Worm (Caenorhabditis elegans) whole organism, L4 larva: ENCODE measurements around the gene acl-7.
A peak's percentile ranks its signal among the peaks of the same experiment; 100 is the strongest.

Experiments used
- F37D6.2 ChIP-seq: sonication (generic microtip); optimal IDR thresholded peaks from 2 replicates; lab custom pipeline; 2016; ENCODE audit warnings: mild to moderate bottlenecking, missing genetic modification characterization, missing compliant biosample characterization
- F44E2.7 ChIP-seq: fragments of 200-800 bp; sonication (Bioruptor generic); IDR thresholded peaks from 2 replicates; pipeline ENCODE4 v2.1.2; 2022; ENCODE audit warnings: missing genetic modification characterization, missing compliant biosample characterization
- T20F7.1 ChIP-seq: fragments of 200-800 bp; sonication (Bioruptor generic); optimal IDR thresholded peaks from 2 replicates; lab custom pipeline; 2018; ENCODE audit warnings: mild to moderate bottlenecking, missing genetic modification characterization, missing compliant biosample characterization
- Y105C5A.15 ChIP-seq: fragments of 200-800 bp; sonication (Bioruptor generic); IDR thresholded peaks from 2 replicates; pipeline ENCODE4 v1.3.6; 2022; ENCODE audit warnings: missing genetic modification characterization, missing compliant biosample characterization
- Y48G9A.11 ChIP-seq: fragments of 200-800 bp; sonication (Bioruptor generic); IDR thresholded peaks from 2 replicates; pipeline ENCODE4 v1.3.6; 2022; ENCODE audit warnings: missing genetic modification reagents, missing genetic modification characterization, missing compliant biosample characterization
- Y75B8A.6 ChIP-seq: fragments of 200-800 bp; sonication (Bioruptor generic); IDR thresholded peaks from 2 replicates; pipeline ENCODE4 v1.3.6; 2022; ENCODE audit warnings: missing genetic modification reagents, missing genetic modification characterization, missing compliant biosample characterization
- aha-1 ChIP-seq: fragments of 150-350 bp; peaks from one replicate; lab custom pipeline; 2014; ENCODE audit warnings: missing biosample characterization, missing genetic modification characterization
- ama-1 ChIP-seq: fragments of 150-350 bp; optimal IDR thresholded peaks from 2 replicates; lab custom pipeline; 2014; ENCODE audit warnings: inconsistent platforms, mixed read lengths
- attf-4 ChIP-seq: sonication (generic microtip); optimal IDR thresholded peaks from 3 replicates; lab custom pipeline; 2017; ENCODE audit warnings: missing biosample characterization, missing genetic modification characterization
- ceh-28 ChIP-seq: fragments of 150-350 bp; optimal IDR thresholded peaks from 2 replicates; lab custom pipeline; 2014; ENCODE audit warnings: missing biosample characterization, missing genetic modification reagents, missing genetic modification characterization
- ceh-44 ChIP-seq: fragments of 200-800 bp; sonication (Bioruptor generic); IDR thresholded peaks from 2 replicates; pipeline ENCODE4 v1.3.6; 2022; ENCODE audit warnings: missing genetic modification reagents, missing genetic modification characterization, missing compliant biosample characterization
- ceh-82 ChIP-seq: sonication (generic microtip); optimal IDR thresholded peaks from 2 replicates; lab custom pipeline; 2017; ENCODE audit warnings: missing biosample characterization, missing genetic modification characterization
- cey-2 ChIP-seq: sonication (generic microtip); optimal IDR thresholded peaks from 3 replicates; lab custom pipeline; 2017; ENCODE audit warnings: missing genetic modification characterization, mild to moderate bottlenecking, missing compliant biosample characterization, antibody characterized with exemption, borderline replicate concordance; ENCODE audit not compliant: insufficient read depth
- ctbp-1 ChIP-seq: fragments of 200-800 bp; sonication (Bioruptor generic); IDR thresholded peaks from 2 replicates; pipeline ENCODE4 v1.3.6; 2022; ENCODE audit warnings: missing genetic modification reagents, missing genetic modification characterization, missing compliant biosample characterization
- daf-12 ChIP-seq: fragments of 150-350 bp; optimal IDR thresholded peaks from 2 replicates; lab custom pipeline; 2014; ENCODE audit warnings: missing biosample characterization, missing genetic modification reagents, missing genetic modification characterization
- daf-8 ChIP-seq: fragments of 200-800 bp; sonication (Bioruptor generic); IDR thresholded peaks from 2 replicates; pipeline ENCODE4 v1.3.6; 2022; ENCODE audit warnings: missing genetic modification characterization, missing compliant biosample characterization
- dmd-9 ChIP-seq: fragments of 200-800 bp; sonication (Bioruptor generic); IDR thresholded peaks from 2 replicates; pipeline ENCODE4 v1.3.6; 2022; ENCODE audit warnings: missing genetic modification reagents, missing genetic modification characterization, missing compliant biosample characterization
- fkh-10 ChIP-seq: fragments of 150-350 bp; optimal IDR thresholded peaks from 2 replicates; lab custom pipeline; 2014; ENCODE audit warnings: missing biosample characterization, missing genetic modification reagents, missing genetic modification characterization
- fos-1 ChIP-seq: fragments of 150-350 bp; optimal IDR thresholded peaks from 2 replicates; lab custom pipeline; 2014; ENCODE audit warnings: missing biosample characterization, missing genetic modification characterization
- gei-8 ChIP-seq: fragments of 200-800 bp; sonication (Bioruptor generic); optimal IDR thresholded peaks from 2 replicates; lab custom pipeline; 2018; ENCODE audit warnings: mild to moderate bottlenecking, missing genetic modification characterization, missing compliant biosample characterization
- hlh-11 ChIP-seq: fragments of 200-800 bp; sonication (Bioruptor generic); optimal IDR thresholded peaks from 2 replicates; lab custom pipeline; 2018; ENCODE audit warnings: mild to moderate bottlenecking, missing genetic modification characterization, missing compliant biosample characterization
- lin-38 ChIP-seq: fragments of 200-800 bp; sonication (Bioruptor generic); IDR thresholded peaks from 2 replicates; pipeline ENCODE4 v1.3.6; 2022; ENCODE audit warnings: missing genetic modification reagents, missing genetic modification characterization, missing compliant biosample characterization
- lir-3 ChIP-seq: sonication (generic microtip); optimal IDR thresholded peaks from 2 replicates; lab custom pipeline; 2016; ENCODE audit warnings: mild to moderate bottlenecking, missing genetic modification characterization, missing compliant biosample characterization
- lsy-2 ChIP-seq, 2 experiments: fragments of 150-350 bp in 1 of 2; sonication (generic microtip) in 1 of 2; optimal IDR thresholded peaks; 2 replicates each; lab custom pipeline; 2014 to 2017; ENCODE audit warnings: missing biosample characterization in 2 of 2, missing genetic modification characterization in 2 of 2
- madf-5 ChIP-seq, 2 experiments: fragments of 200-800 bp; sonication (Bioruptor generic); IDR thresholded peaks; 2 replicates each; pipeline ENCODE4 v1.3.6; 2022; ENCODE audit warnings: missing compliant biosample characterization in 2 of 2, missing genetic modification characterization in 2 of 2
- madf-9 ChIP-seq: fragments of 200-800 bp; sonication (Bioruptor generic); conservative IDR thresholded peaks from 2 replicates; pipeline ENCODE4 v1.3.6; 2022; ENCODE audit warnings: missing genetic modification reagents, missing genetic modification characterization, missing compliant biosample characterization
- mdl-1 ChIP-seq, 2 experiments: fragments of 150-350 bp in 1 of 2; sonication (generic microtip) in 1 of 2; optimal IDR thresholded peaks; 2 replicates each; lab custom pipeline; 2014 to 2017; ENCODE audit warnings: missing biosample characterization in 2 of 2, missing genetic modification characterization in 2 of 2
- mdt-29 ChIP-seq: fragments of 200-800 bp; sonication (Bioruptor generic); IDR thresholded peaks from 2 replicates; pipeline ENCODE4 v1.3.6; 2022; ENCODE audit warnings: missing genetic modification reagents, missing genetic modification characterization, missing compliant biosample characterization
- mep-1 ChIP-seq: fragments of 150-350 bp; sonication (generic microtip); optimal IDR thresholded peaks from 3 replicates; lab custom pipeline; 2014; ENCODE audit warnings: missing biosample characterization, missing genetic modification characterization
- mxl-2 ChIP-seq: fragments of 200-800 bp; sonication (Bioruptor generic); conservative IDR thresholded peaks from 2 replicates; pipeline ENCODE4 v1.3.6; 2022; ENCODE audit warnings: missing genetic modification reagents, missing genetic modification characterization, missing compliant biosample characterization
- nhr-102 ChIP-seq: sonication (generic microtip); optimal IDR thresholded peaks from 2 replicates; lab custom pipeline; 2016; ENCODE audit warnings: mild to moderate bottlenecking, missing genetic modification characterization, moderate library complexity, missing compliant biosample characterization
- nhr-237 ChIP-seq: sonication (generic microtip); optimal IDR thresholded peaks from 2 replicates; lab custom pipeline; 2017; ENCODE audit warnings: missing biosample characterization, missing genetic modification characterization
- nhr-28 ChIP-seq: fragments of 150-350 bp; optimal IDR thresholded peaks from 2 replicates; lab custom pipeline; 2014; ENCODE audit warnings: missing biosample characterization, missing genetic modification characterization
- nhr-42 ChIP-seq: fragments of 200-800 bp; sonication (Bioruptor generic); IDR thresholded peaks from 2 replicates; pipeline ENCODE4 v1.3.6; 2022; ENCODE audit warnings: missing genetic modification characterization, missing compliant biosample characterization
- nhr-6 ChIP-seq: fragments of 150-350 bp; optimal IDR thresholded peaks from 2 replicates; lab custom pipeline; 2014; ENCODE audit warnings: missing biosample characterization, missing genetic modification characterization
- nhr-76 ChIP-seq: fragments of 150-350 bp; optimal IDR thresholded peaks from 2 replicates; lab custom pipeline; 2014; ENCODE audit warnings: missing biosample characterization, missing genetic modification characterization
- nhr-77 ChIP-seq: fragments of 150-350 bp; optimal IDR thresholded peaks from 2 replicates; lab custom pipeline; 2014; ENCODE audit warnings: missing biosample characterization, missing genetic modification characterization
- pha-4 ChIP-seq, 2 experiments: fragments of 150-350 bp in 1 of 2; fragments of 200-800 bp in 1 of 2; sonication (Bioruptor generic) in 1 of 2; IDR thresholded peaks in 1 of 2; optimal IDR thresholded peaks in 1 of 2; 2 replicates each; pipeline versions ENCODE4 v1.3.6 to Lab custom; 2014 to 2022; ENCODE audit warnings: missing genetic modification characterization in 2 of 2, missing genetic modification reagents in 2 of 2, missing biosample characterization in 1 of 2, missing compliant biosample characterization in 1 of 2
- php-3 ChIP-seq: fragments of 200-800 bp; sonication (Bioruptor generic); IDR thresholded peaks from 2 replicates; pipeline ENCODE4 v1.3.6; 2022; ENCODE audit warnings: missing genetic modification reagents, missing genetic modification characterization, missing compliant biosample characterization
- saeg-2 ChIP-seq: fragments of 200-800 bp; sonication (Bioruptor generic); IDR thresholded peaks from 2 replicates; pipeline ENCODE4 v1.3.6; 2022; ENCODE audit warnings: missing genetic modification reagents, missing genetic modification characterization, missing compliant biosample characterization
- set-16 ChIP-seq: fragments of 200-800 bp; sonication (Bioruptor generic); IDR thresholded peaks from 2 replicates; pipeline ENCODE4 v1.3.6; 2022; ENCODE audit warnings: missing genetic modification reagents, missing genetic modification characterization, missing compliant biosample characterization
- snpc-1.2 ChIP-seq: fragments of 200-800 bp; sonication (Bioruptor generic); IDR thresholded peaks from 2 replicates; pipeline ENCODE4 v1.3.6; 2022; ENCODE audit warnings: missing genetic modification reagents, missing genetic modification characterization, missing compliant biosample characterization
- snpc-4 ChIP-seq: fragments of 150-350 bp; optimal IDR thresholded peaks from 2 replicates; lab custom pipeline; 2014; ENCODE audit warnings: missing biosample characterization, missing genetic modification characterization
- spr-3 ChIP-seq: fragments of 200-800 bp; sonication (Bioruptor generic); optimal IDR thresholded peaks from 2 replicates; lab custom pipeline; 2018; ENCODE audit warnings: mild to moderate bottlenecking, missing genetic modification characterization, missing compliant biosample characterization
- vab-7 ChIP-seq: fragments of 200-800 bp; sonication (Bioruptor generic); IDR thresholded peaks from 2 replicates; pipeline ENCODE4 v1.3.6; 2022; ENCODE audit warnings: missing genetic modification reagents, missing genetic modification characterization, missing compliant biosample characterization
- zag-1 ChIP-seq: fragments of 150-350 bp; optimal IDR thresholded peaks from 2 replicates; lab custom pipeline; 2014; ENCODE audit warnings: missing biosample characterization, missing genetic modification characterization
- zip-11 ChIP-seq: fragments of 200-800 bp; sonication (Bioruptor generic); IDR thresholded peaks from 2 replicates; pipeline ENCODE4 v1.3.6; 2022; ENCODE audit warnings: missing genetic modification characterization, missing compliant biosample characterization

Gene acl-7

ce11 chrII:12799927-12800522 lies 16.2 kb downstream of the acl-7 start (continued):
- no peak for TF ChIP-seq spr-3 (GFP tag; lab: Kevin White, UChicago)
- TF ChIP-seq fkh-10 (GFP tag; lab: Kevin White, UChicago) = no peak
- TF ChIP-seq vab-7 = no peak
- TF ChIP-seq snpc-4 (tag; lab: Kevin White, UChicago) = no peak
- TF ChIP-seq dmd-9 (GFP tag; lab: Robert Waterston, UW) = no peak
- TF ChIP-seq ceh-28 (tag; lab: Kevin White, UChicago) = no peak
- TF ChIP-seq lsy-2 (tag; optimal IDR thresholded peaks at IDR 0.05; lab: Kevin White, UChicago) = peak; percentile 68 to 89
- no peak for TF ChIP-seq ceh-82 (tag; lab: Kevin White, UChicago)
- TF ChIP-seq fos-1 = no peak
- no peak for TF ChIP-seq zag-1 (tag; lab: Kevin White, UChicago)
- peak; percentile 97 for TF ChIP-seq lin-38 (GFP tag; lab: Robert Waterston, UW)
- TF ChIP-seq F44E2.7 (GFP tag; lab: Robert Waterston, UW) = no peak
- TF ChIP-seq daf-8 (GFP tag; lab: Robert Waterston, UW) = no peak
- peak; percentile 4 for TF ChIP-seq ama-1 (lab: Kevin White, UChicago)
- peak; percentile 38 for TF ChIP-seq aha-1 (tag; lab: Kevin White, UChicago)
- peak; percentile 76 for TF ChIP-seq Y48G9A.11 (GFP tag; lab: Robert Waterston, UW)
- TF ChIP-seq php-3 (GFP tag; lab: Robert Waterston, UW) = no peak
- TF ChIP-seq hlh-11 (tag; lab: Kevin White, UChicago) = peak; percentile 45
- TF ChIP-seq T20F7.1 (GFP tag; lab: Kevin White, UChicago) = no peak
- TF ChIP-seq attf-4 (tag; lab: Kevin White, UChicago) = no peak
- TF ChIP-seq lir-3 = no peak

- TF ChIP-seq spr-3 (GFP tag; lab: Kevin White, UChicago) (no peak), ctbp-1 (GFP tag; lab: Robert Waterston, UW) (0 out of 2 replicates have a peak, but pooled peaks have one; percentile 8), nhr-28 (tag; lab: Kevin White, UChicago) (peak; percentile 13), mdt-29 (GFP tag; lab: Robert Waterston, UW) (peak; percentile 56; the same call in 1 of the 2 replicates), attf-4 (tag; lab: Kevin White, UChicago) (no peak)
Observed at ce11 chrII:12799364-12799763, 16.9 kb downstream of the acl-7 start.

ce11 chrII:12798814-12799213 lies 17.4 kb downstream of the acl-7 start:
- TF ChIP-seq gei-8 (GFP tag; lab: Kevin White, UChicago) = peak; percentile 48
- peak; percentile 79 for TF ChIP-seq nhr-77 (tag; lab: Kevin White, UChicago)
- peak; percentile 56 for TF ChIP-seq snpc-1.2
- peak; percentile 80 for TF ChIP-seq spr-3 (GFP tag; lab: Kevin White, UChicago)
- peak; percentile 77 for TF ChIP-seq mep-1
- TF ChIP-seq ceh-44 (GFP tag; lab: Robert Waterston, UW) = no peak
- peak; percentile 80; the same call in 1 of the 2 replicates for TF ChIP-seq nhr-42 (GFP tag; lab: Robert Waterston, UW)
- peak; percentile 33 to 76 for TF ChIP-seq lsy-2 (tag; optimal IDR thresholded peaks at IDR 0.05; lab: Kevin White, UChicago)
- peak; percentile 54 to 92 for TF ChIP-seq mdl-1 (tag; optimal IDR thresholded peaks at IDR 0.05; lab: Kevin White, UChicago)
- no peak for TF ChIP-seq nhr-76 (tag; lab: Kevin White, UChicago)
- peak; percentile 78 for TF ChIP-seq pha-4 (GFP tag; IDR thresholded peaks at IDR 0.05; lab: Robert Waterston, UW)
- TF ChIP-seq pha-4 (tag; optimal IDR thresholded peaks at IDR 0.05; lab: Kevin White, UChicago) = no peak
- TF ChIP-seq mxl-2 = no peak
- no peak for TF ChIP-seq F37D6.2 (tag; lab: Kevin White, UChicago)
- no peak for TF ChIP-seq madf-5 (GFP tag; IDR thresholded peaks at IDR 0.05; lab: Robert Waterston, UW)
- no peak for TF ChIP-seq daf-12 (tag; lab: Kevin White, UChicago)
- TF ChIP-seq Y75B8A.6 (GFP tag; lab: Robert Waterston, UW) = peak; percentile 57; the same call in 1 of the 2 replicates
- 0 out of 2 replicates have a peak, but pooled peaks have one; percentile 47 for TF ChIP-seq madf-9 (GFP tag; lab: Robert Waterston, UW)
- TF ChIP-seq set-16 = peak; percentile 89
- no peak for TF ChIP-seq zip-11 (GFP tag; lab: Robert Waterston, UW)
- no peak for TF ChIP-seq nhr-237 (tag; lab: Kevin White, UChicago)
- peak; percentile 91 for TF ChIP-seq nhr-102 (tag; lab: Kevin White, UChicago)
- TF ChIP-seq nhr-6 = peak; percentile 84
- TF ChIP-seq cey-2 (tag; lab: Kevin White, UChicago) = peak; percentile 22
- peak; percentile 11; the same call in 1 of the 2 replicates for TF ChIP-seq dmd-9 (GFP tag; lab: Robert Waterston, UW)
- TF ChIP-seq saeg-2 = peak; percentile 89
- TF ChIP-seq vab-7 = no peak
- no peak for TF ChIP-seq fos-1
- no peak for TF ChIP-seq Y105C5A.15
